Fruit fly (Drosophila melanogaster) whole organism, embryonic: ENCODE data around the gene fwd.

Experiments
- Antp ChIP-seq: fragments of 200-800 bp; sonication (Bioruptor generic); optimal IDR thresholded peaks from 3 replicates; lab custom pipeline; 2016; ENCODE audit warnings: missing biosample characterization, missing genetic modification characterization
- B-H1 ChIP-seq: fragments of 200-800 bp; sonication (Bioruptor generic); IDR thresholded peaks from 3 replicates; pipeline ENCODE4 v1.3.6; 2022; ENCODE audit warnings: missing biosample characterization, missing genetic modification characterization
- Bgb ChIP-seq: fragments of 200-800 bp; sonication (Bioruptor generic); IDR thresholded peaks from 2 replicates; pipeline ENCODE4 v1.3.6; 2022; ENCODE audit warnings: missing biosample characterization, missing genetic modification characterization; ENCODE audit not compliant: partially characterized antibody
- CG13624 ChIP-seq: fragments of 200-800 bp; sonication (Bioruptor generic); optimal IDR thresholded peaks from 2 replicates; lab custom pipeline; 2016; ENCODE audit warnings: missing biosample characterization, missing genetic modification characterization
- CG13894 ChIP-seq: fragments of 200-800 bp; sonication (Bioruptor generic); optimal IDR thresholded peaks from 3 replicates; lab custom pipeline; 2018; ENCODE audit warnings: missing biosample characterization, mild to moderate bottlenecking, missing genetic modification characterization, moderate library complexity
- CG14710 ChIP-seq: fragments of 200-800 bp; sonication (Bioruptor generic); optimal IDR thresholded peaks from 3 replicates; lab custom pipeline; 2019; ENCODE audit warnings: missing biosample characterization, mild to moderate bottlenecking, missing genetic modification characterization, moderate library complexity
- CG17361 ChIP-seq: fragments of 200-800 bp; sonication (Bioruptor generic); IDR thresholded peaks from 3 replicates; pipeline ENCODE4 v1.3.6; 2022; ENCODE audit warnings: missing biosample characterization, missing genetic modification characterization
- CG2199 ChIP-seq: fragments of 200-800 bp; sonication (Bioruptor generic); IDR thresholded peaks from 3 replicates; pipeline ENCODE4 v1.3.6; 2022; ENCODE audit warnings: missing biosample characterization, missing genetic modification characterization
- CG3065 ChIP-seq: fragments of 200-800 bp; sonication (Bioruptor generic); optimal IDR thresholded peaks from 2 replicates; lab custom pipeline; 2016; ENCODE audit warnings: missing biosample characterization, missing genetic modification characterization
- CG4424 ChIP-seq: fragments of 200-800 bp; sonication (Bioruptor generic); optimal IDR thresholded peaks from 3 replicates; lab custom pipeline; 2016; ENCODE audit warnings: missing biosample characterization, missing genetic modification characterization
- CG5245 ChIP-seq: fragments of 200-800 bp; sonication (Bioruptor generic); optimal IDR thresholded peaks from 3 replicates; lab custom pipeline; 2016; ENCODE audit warnings: missing biosample characterization, missing genetic modification characterization
- CG7987 ChIP-seq: fragments of 200-800 bp; sonication (Bioruptor generic); optimal IDR thresholded peaks from 2 replicates; lab custom pipeline; 2018; ENCODE audit warnings: missing biosample characterization, mild to moderate bottlenecking, missing genetic modification characterization, moderate library complexity
- CG8281 ChIP-seq: fragments of 200-800 bp; sonication (Bioruptor generic); optimal IDR thresholded peaks from 2 replicates; lab custom pipeline; 2018; ENCODE audit warnings: missing biosample characterization, mild to moderate bottlenecking, missing genetic modification characterization, moderate library complexity
- CG9609 ChIP-seq: fragments of 200-800 bp; sonication (Bioruptor generic); optimal IDR thresholded peaks from 3 replicates; lab custom pipeline; 2016; ENCODE audit warnings: missing biosample characterization, missing genetic modification characterization
- CrebB ChIP-seq: fragments of 200-800 bp; sonication (Bioruptor generic); optimal IDR thresholded peaks from 3 replicates; lab custom pipeline; 2018; ENCODE audit warnings: missing biosample characterization, mild to moderate bottlenecking, missing genetic modification characterization
- GATAe ChIP-seq: fragments of 200-800 bp; sonication (Bioruptor generic); conservative IDR thresholded peaks from 2 replicates; pipeline ENCODE4 v1.3.6; 2022; ENCODE audit warnings: missing biosample characterization, missing genetic modification characterization
- Hey ChIP-seq: fragments of 200-800 bp; sonication (Bioruptor generic); optimal IDR thresholded peaks from 3 replicates; lab custom pipeline; 2018; ENCODE audit warnings: missing biosample characterization, mild to moderate bottlenecking, missing genetic modification characterization
- HmgZ ChIP-seq: fragments of 200-800 bp; sonication (Bioruptor generic); optimal IDR thresholded peaks from 2 replicates; lab custom pipeline; 2018; ENCODE audit warnings: missing biosample characterization, mild to moderate bottlenecking, missing genetic modification characterization
- Hr78 ChIP-seq, 2 experiments: fragments of 200-800 bp in 1 of 2; fragments of >200 bp in 1 of 2; sonication (Bioruptor generic) in 1 of 2; optimal IDR thresholded peaks; 2 replicates each; lab custom pipeline; 2017 to 2019; ENCODE audit warnings: missing biosample characterization in 2 of 2, missing genetic modification characterization in 2 of 2, mild to moderate bottlenecking in 1 of 2, moderate library complexity in 1 of 2
- Jarid2 ChIP-seq: fragments of 200-800 bp; sonication (Bioruptor generic); optimal IDR thresholded peaks from 3 replicates; lab custom pipeline; 2017; ENCODE audit warnings: mild to moderate bottlenecking, missing biosample characterization, missing genetic modification reagents, missing genetic modification characterization
- Myb ChIP-seq: fragments of 200-800 bp; sonication (Bioruptor generic); optimal IDR thresholded peaks from 2 replicates; lab custom pipeline; 2016; ENCODE audit warnings: missing biosample characterization, missing genetic modification characterization
- NFAT ChIP-seq: fragments of 200-800 bp; sonication (Bioruptor generic); IDR thresholded peaks from 2 replicates; pipeline ENCODE4 v1.3.6; 2022; ENCODE audit warnings: missing biosample characterization, missing genetic modification characterization
- Opbp ChIP-seq: fragments of 200-800 bp; sonication (Bioruptor generic); IDR thresholded peaks from 3 replicates; pipeline ENCODE4 v1.3.6; 2022; ENCODE audit warnings: missing biosample characterization, missing genetic modification characterization; ENCODE audit not compliant: partially characterized antibody
- Rfx ChIP-seq: fragments of 200-800 bp; sonication (Bioruptor generic); IDR thresholded peaks from 2 replicates; pipeline ENCODE4 v1.3.6; 2022; ENCODE audit warnings: missing biosample characterization, missing genetic modification characterization
- Sry-β ChIP-seq: fragments of 200-800 bp; sonication (Bioruptor generic); optimal IDR thresholded peaks from 2 replicates; lab custom pipeline; 2018; ENCODE audit warnings: missing biosample characterization, mild to moderate bottlenecking, missing genetic modification characterization, moderate library complexity
- Ssrp ChIP-seq: fragments of 200-800 bp; sonication (Bioruptor generic); optimal IDR thresholded peaks from 2 replicates; lab custom pipeline; 2018; ENCODE audit warnings: missing biosample characterization, mild to moderate bottlenecking, missing genetic modification characterization, moderate library complexity
- amos ChIP-seq: fragments of 200-800 bp; sonication (Bioruptor generic); IDR thresholded peaks from 2 replicates; pipeline ENCODE4 v1.3.6; 2022; ENCODE audit warnings: missing biosample characterization, missing genetic modification characterization; ENCODE audit not compliant: partially characterized antibody
- aop ChIP-seq: fragments of 200-800 bp; sonication (Bioruptor generic); IDR thresholded peaks from 2 replicates; pipeline ENCODE4 v1.3.6; 2022; ENCODE audit warnings: missing biosample characterization, missing genetic modification characterization
- ap ChIP-seq: fragments of 200-800 bp; sonication (Bioruptor generic); IDR thresholded peaks from 2 replicates; pipeline ENCODE4 v1.3.6; 2022; ENCODE audit warnings: missing biosample characterization, missing genetic modification characterization
- bab2 ChIP-seq: fragments of 200-800 bp; sonication (Bioruptor generic); optimal IDR thresholded peaks from 2 replicates; lab custom pipeline; 2016; ENCODE audit warnings: missing biosample characterization, missing genetic modification characterization
- ems ChIP-seq: fragments of 200-800 bp; sonication (Bioruptor generic); optimal IDR thresholded peaks from 3 replicates; lab custom pipeline; 2016; ENCODE audit warnings: missing biosample characterization, missing genetic modification characterization
- ewg ChIP-seq: fragments of 200-800 bp; sonication (Bioruptor generic); optimal IDR thresholded peaks from 3 replicates; lab custom pipeline; 2017; ENCODE audit warnings: mild to moderate bottlenecking, missing biosample characterization, missing genetic modification reagents, missing genetic modification characterization
- fd102C ChIP-seq: fragments of 200-800 bp; sonication (Bioruptor generic); optimal IDR thresholded peaks from 2 replicates; lab custom pipeline; 2018; ENCODE audit warnings: missing biosample characterization, mild to moderate bottlenecking, missing genetic modification characterization, moderate library complexity
- gro ChIP-seq: fragments of 200-800 bp; sonication (Bioruptor generic); optimal IDR thresholded peaks from 2 replicates; lab custom pipeline; 2016; ENCODE audit warnings: missing biosample characterization, missing genetic modification characterization
- inv ChIP-seq: fragments of 200-800 bp; sonication (Bioruptor generic); IDR thresholded peaks from 2 replicates; pipeline ENCODE4 v1.3.6; 2022; ENCODE audit warnings: missing biosample characterization, missing genetic modification characterization; ENCODE audit not compliant: partially characterized antibody
- ken ChIP-seq: fragments of 200-800 bp; sonication (Bioruptor generic); IDR thresholded peaks from 3 replicates; pipeline ENCODE4 v1.3.6; 2022; ENCODE audit warnings: missing biosample characterization, missing genetic modification characterization
- lbe ChIP-seq: fragments of 200-800 bp; sonication (Bioruptor generic); optimal IDR thresholded peaks from 2 replicates; lab custom pipeline; 2016; ENCODE audit warnings: missing biosample characterization, mild to moderate bottlenecking, missing genetic modification characterization
- mirr ChIP-seq: fragments of 200-800 bp; sonication (Bioruptor generic); optimal IDR thresholded peaks from 3 replicates; lab custom pipeline; 2018; ENCODE audit warnings: missing biosample characterization, mild to moderate bottlenecking, missing genetic modification characterization
- mld ChIP-seq: fragments of 200-800 bp; sonication (Bioruptor generic); IDR thresholded peaks from 3 replicates; pipeline ENCODE4 v1.3.6; 2022; ENCODE audit warnings: missing biosample characterization, missing genetic modification characterization; ENCODE audit not compliant: partially characterized antibody
- nom ChIP-seq: fragments of 200-800 bp; sonication (Bioruptor generic); optimal IDR thresholded peaks from 2 replicates; lab custom pipeline; 2017; ENCODE audit warnings: missing biosample characterization, missing genetic modification characterization, mild to moderate bottlenecking, moderate library complexity, missing genetic modification reagents
- odd ChIP-seq: fragments of 200-800 bp; sonication (Bioruptor generic); optimal IDR thresholded peaks from 2 replicates; lab custom pipeline; 2017; ENCODE audit warnings: missing biosample characterization, mild to moderate bottlenecking, missing genetic modification characterization
- ro ChIP-seq: fragments of 200-800 bp; sonication (Bioruptor generic); IDR thresholded peaks from 2 replicates; pipeline ENCODE4 v1.3.6; 2022; ENCODE audit warnings: missing biosample characterization, missing genetic modification characterization
- sc ChIP-seq, 3 experiments: fragments of >200 bp in 2 of 3; fragments of 200-800 bp in 1 of 3; sonication (Bioruptor generic) in 1 of 3; optimal IDR thresholded peaks; 2 replicates in 2 of 3; 3 replicates in 1 of 3; lab custom pipeline; 2017; ENCODE audit warnings: mild to moderate bottlenecking in 1 of 3, missing biosample characterization in 1 of 3, missing genetic modification characterization in 1 of 3, missing genetic modification reagents in 1 of 3
- usp ChIP-seq: fragments of >200 bp; optimal IDR thresholded peaks from 2 replicates; lab custom pipeline; 2017; ENCODE audit warnings: missing biosample characterization, missing genetic modification characterization
- zen2 ChIP-seq: fragments of 200-800 bp; sonication (Bioruptor generic); IDR thresholded peaks from 3 replicates; pipeline ENCODE4 v1.3.6; 2022; ENCODE audit warnings: missing biosample characterization, missing genetic modification characterization; ENCODE audit not compliant: partially characterized antibody
- zfh1 ChIP-seq: fragments of 200-800 bp; sonication (Bioruptor generic); IDR thresholded peaks from 3 replicates; pipeline ENCODE4 v1.3.6; 2022; ENCODE audit warnings: missing biosample characterization, missing genetic modification characterization

fwd gene

DNA sequence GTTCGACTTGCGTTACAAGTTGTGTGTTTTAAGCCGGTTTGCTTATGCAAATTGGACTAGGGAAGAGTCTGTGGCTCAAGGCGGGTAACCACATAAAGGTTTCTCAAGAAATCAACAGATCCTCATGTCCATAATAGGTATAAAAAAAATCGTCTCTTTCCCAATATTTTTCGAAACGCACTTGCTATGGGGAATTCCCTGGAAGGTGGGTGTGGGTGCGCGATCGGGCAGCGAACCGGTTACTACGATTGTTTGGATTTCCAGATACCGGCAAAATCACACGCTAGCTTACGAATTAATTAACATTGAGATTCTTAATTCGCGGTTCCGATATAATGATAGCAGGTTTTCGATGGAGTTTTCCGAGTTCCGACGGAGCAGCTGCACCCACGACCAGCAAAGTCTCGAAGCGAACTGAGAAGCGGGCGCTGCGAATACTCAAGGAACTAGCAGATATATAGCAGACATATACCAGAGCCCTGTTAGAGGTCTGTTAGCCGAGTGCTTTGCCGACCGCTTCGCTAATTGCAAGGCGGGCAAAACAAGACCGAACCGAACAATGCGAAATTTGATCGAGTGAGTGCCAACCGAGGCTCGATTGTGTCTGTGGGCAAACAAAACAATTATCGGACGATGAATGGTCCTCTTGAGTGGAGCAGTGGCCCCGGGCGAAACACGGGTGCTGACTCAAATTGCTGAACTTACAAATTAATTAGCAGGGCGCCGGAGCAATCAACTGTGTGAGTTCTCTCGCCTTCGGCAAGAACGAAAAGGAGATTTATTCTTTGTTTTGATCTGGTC is 21.6 kb upstream of the fwd start (continued):
- TF ChIP-seq usp (GFP tag; lab: Kevin White, UChicago) (no peak), Jarid2 (peak; percentile 43), sc (optimal IDR thresholded peaks at IDR 0.05; lab: Kevin White, UChicago) (no peak), sc (GFP tag; optimal IDR thresholded peaks at IDR 0.05; lab: Kevin White, UChicago) (no peak), CG3065 (GFP tag; lab: Kevin White, UChicago) (no peak), CG2199 (GFP tag; lab: Robert Waterston, UW) (no peak), ro (GFP tag; lab: Robert Waterston, UW) (no peak), CG4424 (no peak), CrebB (tag; lab: Kevin White, UChicago) (no peak), ewg (GFP tag; lab: Kevin White, UChicago) (no peak), Hr78 (GFP tag; optimal IDR thresholded peaks at IDR 0.05; lab: Kevin White, UChicago) (no peak), Sry-β (no peak), Antp (GFP tag; lab: Kevin White, UChicago) (no peak), ken (GFP tag; lab: Robert Waterston, UW) (no peak), CG13624 (GFP tag; lab: Kevin White, UChicago) (no peak), Hey (tag; lab: Kevin White, UChicago) (no peak), Rfx (no peak), CG7987 (GFP tag; lab: Kevin White, UChicago) (no peak), CG14710 (tag; lab: Kevin White, UChicago) (no peak), ap (GFP tag; lab: Robert Waterston, UW) (no peak), CG8281 (tag; lab: Kevin White, UChicago) (no peak), HmgZ (no peak), inv (GFP tag; lab: Robert Waterston, UW) (no peak), zfh1 (GFP tag; lab: Robert Waterston, UW) (no peak), mld (GFP tag; lab: Robert Waterston, UW) (no peak), nom (peak; percentile 53), gro (GFP tag; lab: Kevin White, UChicago) (no peak), CG5245 (GFP tag; lab: Kevin White, UChicago) (no peak), B-H1 (GFP tag; lab: Robert Waterston, UW) (no peak), mirr (GFP tag; lab: Kevin White, UChicago) (peak; percentile 0), ems (GFP tag; lab: Kevin White, UChicago) (no peak), Myb (GFP tag; lab: Kevin White, UChicago) (no peak), amos (GFP tag; lab: Robert Waterston, UW) (0 out of 2 replicates have a peak, but pooled peaks have one; percentile 12), odd (GFP tag; lab: Kevin White, UChicago) (no peak), CG9609 (GFP tag; lab: Kevin White, UChicago) (no peak), aop (no peak), zen2 (GFP tag; lab: Robert Waterston, UW) (no peak), GATAe (no peak), Bgb (peak; percentile 26; the same call in 1 of the 2 replicates), Opbp (no peak), CG13894 (tag; lab: Kevin White, UChicago) (peak; percentile 45), CG17361 (GFP tag; lab: Robert Waterston, UW) (no peak), fd102C (GFP tag; lab: Kevin White, UChicago) (no peak), Ssrp (tag; lab: Kevin White, UChicago) (no peak), NFAT (GFP tag; lab: Robert Waterston, UW) (no peak), bab2 (GFP tag; lab: Kevin White, UChicago) (no peak), lbe (GFP tag; lab: Kevin White, UChicago) (no peak)
